Worm (Caenorhabditis elegans) whole organism, mixed stage, embryonic: ENCODE data around the gene F19H8.2.

Experiments used
- M03D4.4 ChIP-seq: sonication (generic microtip); optimal IDR thresholded peaks from 2 replicates; lab custom pipeline; 2017; ENCODE audit warnings: mild to moderate bottlenecking, missing genetic modification characterization, missing compliant biosample characterization
- bed-3 ChIP-seq: fragments of 200-800 bp; sonication (Bioruptor generic); optimal IDR thresholded peaks from 3 replicates; lab custom pipeline; 2018; ENCODE audit warnings: mild to moderate bottlenecking, missing genetic modification characterization, moderate library complexity, missing compliant biosample characterization
- blmp-1 ChIP-seq: fragments of 150-350 bp; optimal IDR thresholded peaks from 2 replicates; lab custom pipeline; 2014; ENCODE audit warnings: missing biosample characterization, missing genetic modification characterization
- ceh-39 ChIP-seq: fragments of 150-350 bp; optimal IDR thresholded peaks from 2 replicates; lab custom pipeline; 2014; ENCODE audit warnings: missing biosample characterization, missing genetic modification characterization
- ceh-43 ChIP-seq: fragments of 200-800 bp; sonication (Bioruptor generic); optimal IDR thresholded peaks from 2 replicates; lab custom pipeline; 2018; ENCODE audit warnings: mild to moderate bottlenecking, missing genetic modification characterization, moderate library complexity, missing compliant biosample characterization
- ceh-83 ChIP-seq: fragments of 200-800 bp; sonication (Bioruptor generic); optimal IDR thresholded peaks from 2 replicates; lab custom pipeline; 2018; ENCODE audit warnings: mild to moderate bottlenecking, missing genetic modification characterization, missing compliant biosample characterization
- ces-1 ChIP-seq: fragments of 150-350 bp; optimal IDR thresholded peaks from 2 replicates; lab custom pipeline; 2014; ENCODE audit warnings: missing biosample characterization, missing genetic modification reagents, missing genetic modification characterization
- cnd-1 ChIP-seq: fragments of 200-800 bp; sonication (Bioruptor generic); optimal IDR thresholded peaks from 2 replicates; lab custom pipeline; 2018; ENCODE audit warnings: mild to moderate bottlenecking, missing genetic modification characterization, missing compliant biosample characterization
- drap-1 ChIP-seq: fragments of 200-800 bp; sonication (Bioruptor generic); optimal IDR thresholded peaks from 3 replicates; lab custom pipeline; 2018; ENCODE audit warnings: mild to moderate bottlenecking, missing genetic modification characterization, missing compliant biosample characterization
- elt-1 ChIP-seq: sonication (generic microtip); optimal IDR thresholded peaks from 2 replicates; lab custom pipeline; 2017; ENCODE audit warnings: missing genetic modification characterization, mild to moderate bottlenecking, missing compliant biosample characterization, antibody characterized with exemption, moderate library complexity, borderline replicate concordance; ENCODE audit not compliant: insufficient read depth
- elt-3 ChIP-seq: fragments of 150-350 bp; optimal IDR thresholded peaks from 2 replicates; lab custom pipeline; 2014; ENCODE audit warnings: missing biosample characterization, missing genetic modification characterization
- flh-1 ChIP-seq: fragments of 200-800 bp; sonication (Bioruptor generic); optimal IDR thresholded peaks from 2 replicates; lab custom pipeline; 2018; ENCODE audit warnings: mild to moderate bottlenecking, missing genetic modification characterization, moderate library complexity, missing compliant biosample characterization
- ham-2 ChIP-seq: fragments of 200-800 bp; sonication (Bioruptor generic); optimal IDR thresholded peaks from 2 replicates; lab custom pipeline; 2018; ENCODE audit warnings: mild to moderate bottlenecking, missing genetic modification characterization, missing compliant biosample characterization
- hlh-1 ChIP-seq: fragments of 150-350 bp; optimal IDR thresholded peaks from 2 replicates; lab custom pipeline; 2014; ENCODE audit warnings: missing biosample characterization, missing genetic modification reagents, missing genetic modification characterization
- lin-32 ChIP-seq: fragments of 200-800 bp; sonication (Bioruptor generic); optimal IDR thresholded peaks from 2 replicates; lab custom pipeline; 2018; ENCODE audit warnings: mild to moderate bottlenecking, missing genetic modification characterization, missing compliant biosample characterization
- lsy-2 ChIP-seq: fragments of 150-350 bp; optimal IDR thresholded peaks from 2 replicates; lab custom pipeline; 2014; ENCODE audit warnings: missing biosample characterization, missing genetic modification characterization
- mab-5 ChIP-seq: fragments of 150-350 bp; optimal IDR thresholded peaks from 2 replicates; lab custom pipeline; 2014; ENCODE audit warnings: missing biosample characterization, missing genetic modification characterization
- mep-1 ChIP-seq: fragments of 150-350 bp; optimal IDR thresholded peaks from 2 replicates; lab custom pipeline; 2017; ENCODE audit warnings: missing biosample characterization, missing genetic modification reagents, missing genetic modification characterization, inconsistent platforms
- mls-2 ChIP-seq: sonication (generic microtip); optimal IDR thresholded peaks from 2 replicates; lab custom pipeline; 2016; ENCODE audit warnings: mild to moderate bottlenecking, missing genetic modification characterization, moderate library complexity, missing compliant biosample characterization
- nhr-12 ChIP-seq: fragments of 150-350 bp; optimal IDR thresholded peaks from 2 replicates; lab custom pipeline; 2014; ENCODE audit warnings: missing biosample characterization, missing genetic modification characterization
- nhr-2 ChIP-seq: fragments of 150-350 bp; optimal IDR thresholded peaks from 2 replicates; lab custom pipeline; 2014; ENCODE audit warnings: missing biosample characterization, missing genetic modification characterization
- nhr-237 ChIP-seq: fragments of 150-350 bp; optimal IDR thresholded peaks from 2 replicates; lab custom pipeline; 2014; ENCODE audit warnings: missing biosample characterization, missing genetic modification characterization
- nhr-28 ChIP-seq: fragments of 150-350 bp; optimal IDR thresholded peaks from 2 replicates; lab custom pipeline; 2014; ENCODE audit warnings: missing biosample characterization, missing genetic modification characterization
- nhr-76 ChIP-seq: sonication (generic microtip); optimal IDR thresholded peaks from 2 replicates; lab custom pipeline; 2017; ENCODE audit warnings: missing biosample characterization, missing genetic modification characterization
- pha-4 ChIP-seq: fragments of 150-350 bp; optimal IDR thresholded peaks from 2 replicates; lab custom pipeline; 2018; ENCODE audit warnings: missing biosample characterization, missing genetic modification reagents, missing genetic modification characterization
- sem-2 ChIP-seq: fragments of 200-800 bp; sonication (Bioruptor generic); optimal IDR thresholded peaks from 2 replicates; lab custom pipeline; 2018; ENCODE audit warnings: mild to moderate bottlenecking, missing genetic modification characterization, missing compliant biosample characterization
- snpc-4 ChIP-seq: fragments of 150-350 bp; optimal IDR thresholded peaks from 2 replicates; lab custom pipeline; 2014; ENCODE audit warnings: missing biosample characterization, missing genetic modification characterization
- sptf-1 ChIP-seq: sonication (generic microtip); optimal IDR thresholded peaks from 2 replicates; lab custom pipeline; 2017; ENCODE audit warnings: mild to moderate bottlenecking, missing genetic modification characterization, moderate library complexity, missing compliant biosample characterization
- tbx-8 ChIP-seq: fragments of 200-800 bp; sonication (Bioruptor generic); optimal IDR thresholded peaks from 2 replicates; lab custom pipeline; 2018; ENCODE audit warnings: mild to moderate bottlenecking, missing genetic modification characterization, moderate library complexity, missing compliant biosample characterization
- unc-120 ChIP-seq: sonication (generic microtip); optimal IDR thresholded peaks from 2 replicates; lab custom pipeline; 2017; ENCODE audit warnings: missing genetic modification characterization, missing compliant biosample characterization; ENCODE audit not compliant: poor library complexity, severe bottlenecking
- unc-39 ChIP-seq: fragments of 150-350 bp; optimal IDR thresholded peaks from 2 replicates; lab custom pipeline; 2014; ENCODE audit warnings: missing biosample characterization, missing genetic modification characterization
- unc-62 ChIP-seq: fragments of 150-350 bp; optimal IDR thresholded peaks from 2 replicates; lab custom pipeline; 2014; ENCODE audit warnings: missing biosample characterization, missing genetic modification reagents, missing genetic modification characterization
- ztf-11 ChIP-seq: fragments of 150-350 bp; optimal IDR thresholded peaks from 2 replicates; lab custom pipeline; 2014; ENCODE audit warnings: missing biosample characterization, missing genetic modification characterization

F19H8.2 gene

ce11 chrII:14618764-14619163 is 13.1 kb upstream of the F19H8.2 start:
- TF ChIP-seq ztf-11 (tag; lab: Kevin White, UChicago) (no peak), lin-32 (GFP tag; lab: Kevin White, UChicago) (no peak), snpc-4 (tag; lab: Kevin White, UChicago) (no peak), tbx-8 (GFP tag; lab: Kevin White, UChicago) (no peak), pha-4 (tag; lab: Kevin White, UChicago) (no peak), mab-5 (tag; lab: Kevin White, UChicago) (no peak), drap-1 (GFP tag; lab: Kevin White, UChicago) (no peak), unc-62 (GFP tag; lab: Kevin White, UChicago) (no peak), ham-2 (GFP tag; lab: Kevin White, UChicago) (no peak), hlh-1 (tag; lab: Kevin White, UChicago) (no peak), ces-1 (no peak), sptf-1 (tag; lab: Kevin White, UChicago) (no peak)

ce11 chrII:14618158-14618557 is 12.5 kb upstream of the F19H8.2 start:
- TF ChIP-seq ceh-43 (GFP tag; lab: Kevin White, UChicago) (no peak), sptf-1 (tag; lab: Kevin White, UChicago) (no peak), flh-1 (GFP tag; lab: Kevin White, UChicago) (no peak), ceh-83 (GFP tag; lab: Kevin White, UChicago) (no peak), nhr-76 (tag; lab: Kevin White, UChicago) (no peak), ceh-39 (tag; lab: Kevin White, UChicago) (no peak), elt-3 (tag; lab: Kevin White, UChicago) (no peak), mep-1 (tag; lab: Kevin White, UChicago) (no peak), lsy-2 (no peak), pha-4 (tag; lab: Kevin White, UChicago) (no peak), nhr-237 (tag; lab: Kevin White, UChicago) (no peak), ztf-11 (tag; lab: Kevin White, UChicago) (no peak), snpc-4 (tag; lab: Kevin White, UChicago) (no peak), blmp-1 (tag; lab: Kevin White, UChicago) (no peak), cnd-1 (tag; lab: Kevin White, UChicago) (no peak), nhr-12 (no peak), tbx-8 (GFP tag; lab: Kevin White, UChicago) (no peak), unc-120 (tag; lab: Kevin White, UChicago) (no peak), ham-2 (GFP tag; lab: Kevin White, UChicago) (no peak), mab-5 (tag; lab: Kevin White, UChicago) (no peak)
- TF ChIP-seq, all 35 proteins: peak for 0

- no peak for TF ChIP-seq ces-1
- TF ChIP-seq M03D4.4 (tag; lab: Kevin White, UChicago) = no peak
- TF ChIP-seq nhr-2 (tag; lab: Kevin White, UChicago) = no peak
- TF ChIP-seq elt-1 (tag; lab: Kevin White, UChicago) = no peak
- no peak for TF ChIP-seq hlh-1 (tag; lab: Kevin White, UChicago)
- no peak for TF ChIP-seq nhr-237 (tag; lab: Kevin White, UChicago)
- no peak for TF ChIP-seq unc-120 (tag; lab: Kevin White, UChicago)
- no peak for TF ChIP-seq flh-1 (GFP tag; lab: Kevin White, UChicago)
- no peak for TF ChIP-seq sptf-1 (tag; lab: Kevin White, UChicago)
- TF ChIP-seq mls-2 (tag; lab: Kevin White, UChicago) = no peak
- TF ChIP-seq ham-2 (GFP tag; lab: Kevin White, UChicago) = no peak
- no peak for TF ChIP-seq nhr-28
- TF ChIP-seq elt-3 (tag; lab: Kevin White, UChicago) = no peak
- TF ChIP-seq unc-62 (GFP tag; lab: Kevin White, UChicago) = no peak
- no peak for TF ChIP-seq ceh-39 (tag; lab: Kevin White, UChicago)
- no peak for TF ChIP-seq drap-1 (GFP tag; lab: Kevin White, UChicago)
- TF ChIP-seq nhr-12 = no peak
- TF ChIP-seq bed-3 (GFP tag; lab: Kevin White, UChicago) = no peak
- TF ChIP-seq blmp-1 (tag; lab: Kevin White, UChicago) = no peak
- no peak for TF ChIP-seq sem-2 (GFP tag; lab: Kevin White, UChicago)
Measured at ce11 chrII:14616927-14617326, 11.3 kb upstream of the F19H8.2 start.

- TF ChIP-seq unc-39 (no peak), sptf-1 (tag; lab: Kevin White, UChicago) (no peak)
Measured at ce11 chrII:14616402-14616801, 10.7 kb upstream of the F19H8.2 start.
